Fruit fly (Drosophila melanogaster): ENCODE measurements around the gene Kap-alpha3.

Gene Kap-alpha3

dm6 chr3R:9605084-9605483, 27.6 kb upstream of the Kap-alpha3 start (continued):
- TF ChIP-seq CG3281 (GFP tag; optimal IDR thresholded peaks at IDR 0.05) = no peak
- no peak for TF ChIP-seq Nf-YC (tag; optimal IDR thresholded peaks at IDR 0.05)
- peak; percentile 45 for TF ChIP-seq CG5245 (GFP tag; optimal IDR thresholded peaks at IDR 0.05)
- TF ChIP-seq CG3407 (GFP tag; optimal IDR thresholded peaks at IDR 0.05) = peak; percentile 24
- TF ChIP-seq knrl (GFP tag; IDR thresholded peaks at IDR 0.05; ENCODE audit: partially characterized antibody) = no peak
- TF ChIP-seq CG1603 (tag; optimal IDR thresholded peaks at IDR 0.05) = peak; percentile 77
- TF ChIP-seq Awh (GFP tag; IDR thresholded peaks at IDR 0.05) = no peak
- TF ChIP-seq Asciz (GFP tag; optimal IDR thresholded peaks at IDR 0.05) = no peak
- TF ChIP-seq CG4854 (GFP tag; optimal IDR thresholded peaks at IDR 0.05) = no peak
- TF ChIP-seq cas (GFP tag; IDR thresholded peaks at IDR 0.05) = no peak
- TF ChIP-seq CG3838 (GFP tag; optimal IDR thresholded peaks at IDR 0.05) = no peak
- TF ChIP-seq HLH4C (GFP tag; IDR thresholded peaks at IDR 0.05; ENCODE audit: partially characterized antibody) = no peak
- TF ChIP-seq CG12219 (GFP tag; optimal IDR thresholded peaks at IDR 0.05) = no peak
- TF ChIP-seq CG14014 (GFP tag; IDR thresholded peaks at IDR 0.05) = no peak
- no peak for TF ChIP-seq CG14050 (GFP tag; IDR thresholded peaks at IDR 0.05)
- TF ChIP-seq Stat92E (GFP tag; optimal IDR thresholded peaks at IDR 0.05) = peak in 1 of 3 experiments; percentile 30
- TF ChIP-seq CG6683 (GFP tag; optimal IDR thresholded peaks at IDR 0.05) = no peak
- no peak; the same call in 2 of the 3 replicates for TF ChIP-seq tgo (GFP tag; IDR thresholded peaks at IDR 0.05)
- no peak for TF ChIP-seq maf-S (GFP tag; optimal IDR thresholded peaks at IDR 0.05)
- TF ChIP-seq CG34422 (GFP tag; IDR thresholded peaks at IDR 0.05) = no peak
- TF ChIP-seq CG11093 (GFP tag; IDR thresholded peaks at IDR 0.05) = no peak
- peak; percentile 13 for TF ChIP-seq Neu2 (GFP tag; optimal IDR thresholded peaks at IDR 0.05; ENCODE audit: borderline replicate concordance)
- no peak for TF ChIP-seq zfh2 (GFP tag; optimal IDR thresholded peaks at IDR 0.05)
- no peak for TF ChIP-seq fd3F (GFP tag; optimal IDR thresholded peaks at IDR 0.05)
- no peak for TF ChIP-seq crc (GFP tag; optimal IDR thresholded peaks at IDR 0.05)
- no peak for TF ChIP-seq CG7271 (tag; optimal IDR thresholded peaks at IDR 0.05)
- no peak for TF ChIP-seq Elba2 (GFP tag; optimal IDR thresholded peaks at IDR 0.05)
- TF ChIP-seq CG2120 (GFP tag; optimal IDR thresholded peaks at IDR 0.05) = no peak
- no peak for TF ChIP-seq GATAe (GFP tag; conservative IDR thresholded peaks at IDR 0.05)
- no peak for TF ChIP-seq CG10274 (GFP tag; optimal IDR thresholded peaks at IDR 0.05)
- TF ChIP-seq CG17361 (GFP tag; IDR thresholded peaks at IDR 0.05) = peak; percentile 54; the same call in 2 of the 3 replicates
- TF ChIP-seq CG7372 (GFP tag; IDR thresholded peaks at IDR 0.05) = no peak
- TF ChIP-seq CG3726 (GFP tag; IDR thresholded peaks at IDR 0.05) = no peak
- peak; percentile 9 for TF ChIP-seq CG3065 (GFP tag; optimal IDR thresholded peaks at IDR 0.05)
- TF ChIP-seq CG12942 (GFP tag; optimal IDR thresholded peaks at IDR 0.05) = no peak
- no peak for TF ChIP-seq ttk (GFP tag; IDR thresholded peaks at IDR 0.05)
- TF ChIP-seq Antp (GFP tag; optimal IDR thresholded peaks at IDR 0.05) = peak; percentile 12
- TF ChIP-seq D19A (tag; optimal IDR thresholded peaks at IDR 0.05) = peak; percentile 50
- no peak for TF ChIP-seq CG12236 (GFP tag; optimal IDR thresholded peaks at IDR 0.05)
- no peak for TF ChIP-seq CHES-1-like (GFP tag; optimal IDR thresholded peaks at IDR 0.05)
- TF ChIP-seq inv (GFP tag; IDR thresholded peaks at IDR 0.05; ENCODE audit: partially characterized antibody) = no peak
- TF ChIP-seq pnt (GFP tag; optimal IDR thresholded peaks at IDR 0.05) = no peak
- no peak for TF ChIP-seq cad (GFP tag; optimal IDR thresholded peaks at IDR 0.05)
- no peak for TF ChIP-seq CG17612 (GFP tag; IDR thresholded peaks at IDR 0.05)
- TF ChIP-seq CG12155 (GFP tag; optimal IDR thresholded peaks at IDR 0.05) = no peak
- no peak for TF ChIP-seq CG5953 (GFP tag; IDR thresholded peaks at IDR 0.05)
- TF ChIP-seq CG1647 (GFP tag; optimal IDR thresholded peaks at IDR 0.05) = no peak
- no peak for TF ChIP-seq mirr (GFP tag; optimal IDR thresholded peaks at IDR 0.05)
- TF ChIP-seq CG14860 (GFP tag; IDR thresholded peaks at IDR 0.05; ENCODE audit: partially characterized antibody) = no peak
- TF ChIP-seq amos (GFP tag; IDR thresholded peaks at IDR 0.05; ENCODE audit: partially characterized antibody) = no peak
- TF ChIP-seq CG13123 (GFP tag; optimal IDR thresholded peaks at IDR 0.05) = no peak
- TF ChIP-seq Gsc (GFP tag; IDR thresholded peaks at IDR 0.05) = no peak

Measured in whole organism, embryonic.